Fruit fly (Drosophila melanogaster) whole organism, embryonic: ENCODE results near the gene IntS4.

Source experiments
- CG10366 ChIP-seq: fragments of 200-800 bp; sonication (Bioruptor generic); IDR thresholded peaks from 2 replicates; pipeline ENCODE4 v1.3.6; 2022; ENCODE audit warnings: missing biosample characterization, missing genetic modification characterization
- CG12104 ChIP-seq: fragments of 200-800 bp; sonication (Bioruptor generic); optimal IDR thresholded peaks from 3 replicates; lab custom pipeline; 2016; ENCODE audit warnings: missing biosample characterization, missing genetic modification characterization
- CG12155 ChIP-seq: fragments of 200-800 bp; sonication (Bioruptor generic); optimal IDR thresholded peaks from 3 replicates; lab custom pipeline; 2016; ENCODE audit warnings: missing biosample characterization, missing genetic modification characterization
- CG13123 ChIP-seq: fragments of 200-800 bp; sonication (Bioruptor generic); optimal IDR thresholded peaks from 2 replicates; lab custom pipeline; 2016; ENCODE audit warnings: missing biosample characterization, missing genetic modification characterization
- CG13287 ChIP-seq: fragments of 200-800 bp; sonication (Bioruptor generic); IDR thresholded peaks from 2 replicates; pipeline ENCODE4 v1.3.6; 2022; ENCODE audit warnings: missing biosample characterization, missing genetic modification characterization; ENCODE audit not compliant: partially characterized antibody
- CG13424 ChIP-seq: fragments of 200-800 bp; sonication (Bioruptor generic); optimal IDR thresholded peaks from 2 replicates; lab custom pipeline; 2019; ENCODE audit warnings: missing biosample characterization, mild to moderate bottlenecking, missing genetic modification characterization, moderate library complexity
- CG13624 ChIP-seq: fragments of 200-800 bp; sonication (Bioruptor generic); optimal IDR thresholded peaks from 2 replicates; lab custom pipeline; 2016; ENCODE audit warnings: missing biosample characterization, missing genetic modification characterization
- CG13894 ChIP-seq: fragments of 200-800 bp; sonication (Bioruptor generic); optimal IDR thresholded peaks from 3 replicates; lab custom pipeline; 2018; ENCODE audit warnings: missing biosample characterization, mild to moderate bottlenecking, missing genetic modification characterization, moderate library complexity
- CG15479 ChIP-seq: fragments of 200-800 bp; sonication (Bioruptor generic); optimal IDR thresholded peaks from 3 replicates; lab custom pipeline; 2019; ENCODE audit warnings: missing biosample characterization, mild to moderate bottlenecking, missing genetic modification characterization, moderate library complexity
- CG15601 ChIP-seq: fragments of 200-800 bp; sonication (Bioruptor generic); optimal IDR thresholded peaks from 3 replicates; lab custom pipeline; 2019; ENCODE audit warnings: missing biosample characterization, mild to moderate bottlenecking, missing genetic modification characterization, moderate library complexity
- CG15696 ChIP-seq: fragments of 200-800 bp; sonication (Bioruptor generic); optimal IDR thresholded peaks from 2 replicates; lab custom pipeline; 2019; ENCODE audit warnings: missing biosample characterization, mild to moderate bottlenecking, missing genetic modification characterization, moderate library complexity
- CG1602 ChIP-seq: fragments of 200-800 bp; sonication (Bioruptor generic); optimal IDR thresholded peaks from 3 replicates; lab custom pipeline; 2016; ENCODE audit warnings: missing biosample characterization, missing genetic modification characterization
- CG16813 ChIP-seq: fragments of 200-800 bp; sonication (Bioruptor generic); IDR thresholded peaks from 3 replicates; pipeline ENCODE4 v1.3.6; 2022; ENCODE audit warnings: missing biosample characterization, missing genetic modification characterization; ENCODE audit not compliant: partially characterized antibody
- CG18764 ChIP-seq: fragments of 200-800 bp; sonication (Bioruptor generic); optimal IDR thresholded peaks from 3 replicates; lab custom pipeline; 2016; ENCODE audit warnings: missing biosample characterization, missing genetic modification characterization
- CG2120 ChIP-seq: fragments of 200-800 bp; sonication (Bioruptor generic); optimal IDR thresholded peaks from 3 replicates; lab custom pipeline; 2016; ENCODE audit warnings: missing biosample characterization, missing genetic modification characterization
- CG30403 ChIP-seq: fragments of 200-800 bp; sonication (Bioruptor generic); optimal IDR thresholded peaks from 3 replicates; lab custom pipeline; 2016; ENCODE audit warnings: missing biosample characterization, missing genetic modification characterization
- CG3065 ChIP-seq: fragments of 200-800 bp; sonication (Bioruptor generic); optimal IDR thresholded peaks from 2 replicates; lab custom pipeline; 2016; ENCODE audit warnings: missing biosample characterization, missing genetic modification characterization
- CG7928 ChIP-seq: fragments of 200-800 bp; sonication (Bioruptor generic); optimal IDR thresholded peaks from 2 replicates; lab custom pipeline; 2017; ENCODE audit warnings: missing biosample characterization, mild to moderate bottlenecking, missing genetic modification characterization
- CG8290 ChIP-seq, 3 experiments: fragments of 200-800 bp; sonication (Bioruptor generic); optimal IDR thresholded peaks; 2 replicates each; lab custom pipeline; 2016 to 2019; ENCODE audit warnings: missing biosample characterization in 3 of 3, missing genetic modification characterization in 3 of 3, mild to moderate bottlenecking in 2 of 3, moderate library complexity in 1 of 3
- CG8765 ChIP-seq: fragments of 200-800 bp; sonication (Bioruptor generic); IDR thresholded peaks from 2 replicates; pipeline ENCODE4 v1.3.6; 2022; ENCODE audit warnings: missing biosample characterization, missing genetic modification characterization
- D19B ChIP-seq: fragments of 200-800 bp; sonication (Bioruptor generic); optimal IDR thresholded peaks from 2 replicates; lab custom pipeline; 2017; ENCODE audit warnings: missing biosample characterization, mild to moderate bottlenecking, missing genetic modification characterization
- Dip3 ChIP-seq: fragments of 200-800 bp; sonication (Bioruptor generic); optimal IDR thresholded peaks from 3 replicates; lab custom pipeline; 2016; ENCODE audit warnings: missing biosample characterization, missing genetic modification characterization
- Dp ChIP-seq: fragments of 200-800 bp; sonication (Bioruptor generic); optimal IDR thresholded peaks from 2 replicates; lab custom pipeline; 2018; ENCODE audit warnings: missing biosample characterization, mild to moderate bottlenecking, missing genetic modification characterization, moderate library complexity
- Drgx ChIP-seq: fragments of 200-800 bp; sonication (Bioruptor generic); IDR thresholded peaks from 2 replicates; pipeline ENCODE4 v1.3.6; 2022; ENCODE audit warnings: missing biosample characterization, missing genetic modification characterization
- HLH4C ChIP-seq: fragments of 200-800 bp; sonication (Bioruptor generic); IDR thresholded peaks from 3 replicates; pipeline ENCODE4 v1.3.6; 2022; ENCODE audit warnings: missing biosample characterization, missing genetic modification characterization; ENCODE audit not compliant: partially characterized antibody
- HLH54F ChIP-seq: fragments of 200-800 bp; sonication (Bioruptor generic); optimal IDR thresholded peaks from 3 replicates; lab custom pipeline; 2016; ENCODE audit warnings: missing biosample characterization, missing genetic modification characterization
- MBD-R2 ChIP-seq: fragments of 200-800 bp; sonication (Bioruptor generic); IDR thresholded peaks from 2 replicates; pipeline ENCODE4 v1.3.6; 2022; ENCODE audit warnings: missing biosample characterization, missing genetic modification characterization
- MESR4 ChIP-seq: fragments of 200-800 bp; sonication (Bioruptor generic); optimal IDR thresholded peaks from 2 replicates; lab custom pipeline; 2018; ENCODE audit warnings: missing biosample characterization, mild to moderate bottlenecking, missing genetic modification characterization, moderate library complexity
- Sry-β ChIP-seq: fragments of 200-800 bp; sonication (Bioruptor generic); optimal IDR thresholded peaks from 2 replicates; lab custom pipeline; 2018; ENCODE audit warnings: missing biosample characterization, mild to moderate bottlenecking, missing genetic modification characterization, moderate library complexity
- bbx ChIP-seq: fragments of 200-800 bp; sonication (Bioruptor generic); IDR thresholded peaks from 2 replicates; pipeline ENCODE4 v1.3.6; 2022; ENCODE audit warnings: missing biosample characterization, missing genetic modification characterization; ENCODE audit not compliant: partially characterized antibody
- cg ChIP-seq: fragments of 200-800 bp; sonication (Bioruptor generic); optimal IDR thresholded peaks from 3 replicates; lab custom pipeline; 2019; ENCODE audit warnings: missing biosample characterization, mild to moderate bottlenecking, missing genetic modification characterization, moderate library complexity
- chinmo ChIP-seq: fragments of 200-800 bp; sonication (Bioruptor generic); IDR thresholded peaks from 4 replicates; pipeline ENCODE4 v1.3.6; 2022; ENCODE audit warnings: missing biosample characterization, missing genetic modification characterization; ENCODE audit not compliant: partially characterized antibody
- dm ChIP-seq: fragments of 200-800 bp; sonication (Bioruptor generic); optimal IDR thresholded peaks from 3 replicates; lab custom pipeline; 2016; ENCODE audit warnings: missing biosample characterization, missing genetic modification characterization
- dysf ChIP-seq: fragments of 200-800 bp; sonication (Bioruptor generic); IDR thresholded peaks from 3 replicates; pipeline ENCODE4 v1.3.6; 2022; ENCODE audit warnings: missing biosample characterization, missing genetic modification characterization
- hb ChIP-seq: fragments of 200-800 bp; sonication (Bioruptor generic); IDR thresholded peaks from 3 replicates; pipeline ENCODE4 v1.3.6; 2022; ENCODE audit warnings: missing biosample characterization, missing genetic modification characterization; ENCODE audit not compliant: partially characterized antibody
- ind ChIP-seq: fragments of 200-800 bp; sonication (Bioruptor generic); optimal IDR thresholded peaks from 3 replicates; lab custom pipeline; 2016; ENCODE audit warnings: missing biosample characterization, missing genetic modification characterization
- insv ChIP-seq, 2 experiments: fragments of 200-800 bp; sonication (Bioruptor generic); optimal IDR thresholded peaks; 3 replicates each; lab custom pipeline; 2016 to 2018; ENCODE audit warnings: missing biosample characterization in 2 of 2, missing genetic modification characterization in 2 of 2
- inv ChIP-seq: fragments of 200-800 bp; sonication (Bioruptor generic); IDR thresholded peaks from 2 replicates; pipeline ENCODE4 v1.3.6; 2022; ENCODE audit warnings: missing biosample characterization, missing genetic modification characterization; ENCODE audit not compliant: partially characterized antibody
- nerfin-1 ChIP-seq: fragments of 200-800 bp; sonication (Bioruptor generic); optimal IDR thresholded peaks from 3 replicates; lab custom pipeline; 2019; ENCODE audit warnings: missing biosample characterization, mild to moderate bottlenecking, missing genetic modification characterization, moderate library complexity
- pho ChIP-seq: fragments of 200-800 bp; sonication (Bioruptor generic); optimal IDR thresholded peaks from 2 replicates; lab custom pipeline; 2016; ENCODE audit warnings: missing biosample characterization, missing genetic modification characterization
- pnt ChIP-seq: fragments of 200-800 bp; sonication (Bioruptor generic); optimal IDR thresholded peaks from 3 replicates; lab custom pipeline; 2016; ENCODE audit warnings: missing biosample characterization, missing genetic modification characterization
- pros ChIP-seq: fragments of 200-800 bp; sonication (Bioruptor generic); optimal IDR thresholded peaks from 3 replicates; lab custom pipeline; 2019; ENCODE audit warnings: missing biosample characterization, mild to moderate bottlenecking, missing genetic modification characterization, moderate library complexity
- pzg ChIP-seq: fragments of 200-800 bp; sonication (Bioruptor generic); optimal IDR thresholded peaks from 3 replicates; lab custom pipeline; 2018; ENCODE audit warnings: missing biosample characterization, mild to moderate bottlenecking, missing genetic modification characterization, moderate library complexity
- stwl ChIP-seq: fragments of 200-800 bp; sonication (Bioruptor generic); optimal IDR thresholded peaks from 3 replicates; lab custom pipeline; 2018; ENCODE audit warnings: missing biosample characterization, mild to moderate bottlenecking, missing genetic modification characterization, moderate library complexity
- tna ChIP-seq: fragments of 200-800 bp; sonication (Bioruptor generic); IDR thresholded peaks from 2 replicates; pipeline ENCODE4 v1.3.6; 2022; ENCODE audit warnings: missing biosample characterization, missing genetic modification characterization; ENCODE audit not compliant: partially characterized antibody
- tup ChIP-seq: fragments of 200-800 bp; sonication (Bioruptor generic); optimal IDR thresholded peaks from 2 replicates; lab custom pipeline; 2016; ENCODE audit warnings: missing biosample characterization, mild to moderate bottlenecking, missing genetic modification characterization, moderate library complexity

The IntS4 gene

dm6 chrX:8560087-8560999 is 1.8 kb upstream of the IntS4 start, which contains the start of the genes CG12112 and Trf4-1 (continued):
- TF ChIP-seq insv (GFP tag; optimal IDR thresholded peaks at IDR 0.05; lab: Kevin White, UChicago) (no peak), MBD-R2 (GFP tag; lab: Robert Waterston, UW) (0 out of 2 replicates have a peak, but pooled peaks have one; percentile 38), cg (GFP tag; lab: Kevin White, UChicago) (peak; percentile 75), hb (GFP tag; lab: Robert Waterston, UW) (peak; percentile 68; the same call in 1 of the 3 replicates), pros (GFP tag; lab: Kevin White, UChicago) (peak; percentile 66), CG16813 (GFP tag; lab: Robert Waterston, UW) (peak; percentile 79), tup (no peak), D19B (no peak), HLH54F (no peak), CG15479 (peak; percentile 91), Sry-β (GFP tag; lab: Kevin White, UChicago) (peak; percentile 89), Dip3 (no peak), dysf (0 out of 3 replicates have a peak, but pooled peaks have one; percentile 14), CG10366 (no peak), CG13287 (GFP tag; lab: Robert Waterston, UW) (peak; percentile 76), pho (GFP tag; lab: Kevin White, UChicago) (no peak), bbx (peak; percentile 71), chinmo (GFP tag; lab: Robert Waterston, UW) (peak; percentile 65; the same call in 2 of the 4 replicates), pzg (GFP tag; lab: Kevin White, UChicago) (peak; percentile 91), CG12104 (GFP tag; lab: Kevin White, UChicago) (peak; percentile 11), CG3065 (GFP tag; lab: Kevin White, UChicago) (no peak), CG15601 (tag; lab: Kevin White, UChicago) (peak; percentile 46), nerfin-1 (tag; lab: Kevin White, UChicago) (peak; percentile 12), CG18764 (no peak), MESR4 (GFP tag; lab: Kevin White, UChicago) (peak; percentile 90), CG7928 (GFP tag; lab: Kevin White, UChicago) (peak; percentile 10), Dp (GFP tag; lab: Kevin White, UChicago) (peak; percentile 50), dm (GFP tag; lab: Kevin White, UChicago) (peak; percentile 81), CG1602 (GFP tag; lab: Kevin White, UChicago) (peak; percentile 7), HLH4C (GFP tag; lab: Robert Waterston, UW) (peak; percentile 79), CG13424 (tag; lab: Kevin White, UChicago) (peak; percentile 34), inv (GFP tag; lab: Robert Waterston, UW) (peak; percentile 76), CG13624 (GFP tag; lab: Kevin White, UChicago) (no peak), CG8765 (GFP tag; lab: Robert Waterston, UW) (no peak), CG15696 (tag; lab: Kevin White, UChicago) (peak; percentile 7), CG13894 (tag; lab: Kevin White, UChicago) (peak; percentile 60), tna (GFP tag; lab: Robert Waterston, UW) (no peak), CG8290 (GFP tag; optimal IDR thresholded peaks at IDR 0.05; lab: Kevin White, UChicago) (no peak), CG8290 (tag; optimal IDR thresholded peaks at IDR 0.05; lab: Kevin White, UChicago) (peak in 1 of 2 experiments; percentile 38), CG12155 (GFP tag; lab: Kevin White, UChicago) (peak; percentile 55), CG13123 (GFP tag; lab: Kevin White, UChicago) (no peak), Drgx (GFP tag; lab: Robert Waterston, UW) (0 out of 2 replicates have a peak, but pooled peaks have one; percentile 7), pnt (GFP tag; lab: Kevin White, UChicago) (no peak), stwl (tag; lab: Kevin White, UChicago) (peak; percentile 29), ind (GFP tag; lab: Kevin White, UChicago) (no peak), CG30403 (GFP tag; lab: Kevin White, UChicago) (peak; percentile 29), CG2120 (GFP tag; lab: Kevin White, UChicago) (peak; percentile 45)
